Worm (Caenorhabditis elegans): ENCODE measurements around the gene cid-1.

Gene cid-1

DNA sequence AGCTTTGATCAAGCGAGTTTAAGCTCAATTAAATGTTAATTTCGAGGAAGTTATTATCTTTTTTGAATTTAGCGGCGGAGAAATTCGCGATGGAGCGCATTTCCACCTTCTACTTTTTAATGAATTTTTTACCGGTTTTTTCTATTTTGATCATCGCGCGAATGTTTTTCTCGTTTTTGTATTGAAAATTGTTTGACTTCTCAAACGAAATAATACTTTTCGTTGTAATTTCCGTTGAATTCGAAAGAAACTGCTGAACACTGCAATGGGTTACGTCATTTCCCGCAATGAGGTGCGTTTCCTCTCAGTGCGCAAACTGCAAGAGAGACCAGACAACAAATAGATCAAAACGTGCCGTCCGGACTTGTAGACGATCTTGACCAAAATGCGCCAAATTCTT, 7.5 kb downstream of the cid-1 start:
- TF ChIP-seq zip-11 (GFP tag; IDR thresholded peaks at IDR 0.05) (no peak), egl-43 (GFP tag; IDR thresholded peaks at IDR 0.05) (no peak), mdl-1 (tag; optimal IDR thresholded peaks at IDR 0.05) (peak in 1 of 2 experiments; percentile 38), D1046.2 (GFP tag; IDR thresholded peaks at IDR 0.05) (no peak), saeg-2 (GFP tag; IDR thresholded peaks at IDR 0.05) (no peak), Y105C5A.15 (GFP tag; IDR thresholded peaks at IDR 0.05) (no peak), dpl-1 (GFP tag; optimal IDR thresholded peaks at IDR 0.05) (peak; percentile 1), fkh-10 (GFP tag; optimal IDR thresholded peaks at IDR 0.05) (no peak), aly-2 (tag; optimal IDR thresholded peaks at IDR 0.05) (no peak), lin-39 (tag; optimal IDR thresholded peaks at IDR 0.05) (no peak), ceh-82 (tag; optimal IDR thresholded peaks at IDR 0.05) (no peak), hlh-11 (tag; optimal IDR thresholded peaks at IDR 0.05) (peak; percentile 19), hlh-30 (tag; optimal IDR thresholded peaks at IDR 0.05; ENCODE audit: insufficient read depth) (peak; percentile 10), mxl-3 (GFP tag; optimal IDR thresholded peaks at IDR 0.05) (peak; percentile 18), zag-1 (tag; optimal IDR thresholded peaks at IDR 0.05) (no peak), jun-1 (tag; optimal IDR thresholded peaks at IDR 0.05) (no peak), lin-29 (GFP tag; IDR thresholded peaks at IDR 0.05) (no peak), lin-38 (GFP tag; IDR thresholded peaks at IDR 0.05) (peak; percentile 72), Y5F2A.4 (GFP tag; optimal IDR thresholded peaks at IDR 0.05) (no peak), skn-1 (tag; optimal IDR thresholded peaks at IDR 0.05) (no peak), nhr-10 (tag; optimal IDR thresholded peaks at IDR 0.05) (no peak)

ce11 chrIII:5181641-5182040, 7.9 kb downstream of the cid-1 start:
- TF ChIP-seq aha-1 (tag): peak; percentile 5
- TF ChIP-seq nhr-28 (tag; optimal IDR thresholded peaks at IDR 0.05): peak; percentile 4
- TF ChIP-seq tag-97 (GFP tag; IDR thresholded peaks at IDR 0.05): no peak

DNA sequence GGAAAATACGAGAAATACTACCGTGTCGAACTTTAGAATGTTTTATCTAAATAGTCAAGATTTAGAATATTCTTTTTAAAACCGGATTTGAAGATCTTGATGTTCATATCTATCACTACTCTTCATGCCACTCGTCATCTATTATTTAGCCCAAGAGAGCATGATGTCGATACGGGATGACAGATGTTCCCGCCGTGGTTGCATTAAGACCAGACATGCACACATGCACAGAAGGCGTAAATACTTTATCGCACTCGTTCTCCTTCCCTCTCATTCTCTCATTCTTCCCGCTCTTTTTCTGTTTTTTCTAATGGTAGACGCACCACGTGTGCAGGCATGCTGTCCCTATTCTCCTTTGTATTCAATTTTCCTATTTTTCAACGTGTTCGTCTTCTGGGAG, 9.7 kb downstream of the cid-1 start:
- TF ChIP-seq sdz-12 (GFP tag; optimal IDR thresholded peaks at IDR 0.05) (no peak), hlh-30 (tag; optimal IDR thresholded peaks at IDR 0.05; ENCODE audit: insufficient read depth) (peak; percentile 11), hmg-1.1 (GFP tag; IDR thresholded peaks at IDR 0.05) (0 out of 2 replicates have a peak, but pooled peaks have one; percentile 20), mdl-1 (tag; optimal IDR thresholded peaks at IDR 0.05) (peak in 1 of 2 experiments; percentile 5), zag-1 (tag; optimal IDR thresholded peaks at IDR 0.05) (no peak), lin-39 (tag; optimal IDR thresholded peaks at IDR 0.05) (no peak)

DNA sequence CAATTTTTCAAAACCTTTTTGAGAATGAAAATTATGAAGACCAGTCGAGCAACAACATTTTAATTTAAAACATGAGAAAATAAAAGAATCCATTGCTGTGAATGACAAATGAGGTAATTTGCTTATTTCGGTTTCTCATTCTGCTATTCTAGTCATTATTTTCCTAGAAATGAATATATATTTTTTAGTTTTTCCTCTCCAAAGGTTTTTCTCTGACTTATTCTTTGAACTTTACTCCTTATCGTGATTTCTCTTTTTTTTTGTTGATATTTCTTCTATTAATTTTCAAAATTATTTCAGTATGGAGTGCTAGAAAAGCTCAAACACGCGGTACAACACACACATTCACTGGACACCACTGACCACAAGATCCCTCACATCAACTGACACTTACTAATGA, 11.9 kb downstream of the cid-1 start, which contains the start of gene pup-2:
Gene pup-2, plus strand, starts transcription at position 301 of the 400 bp plus-strand sequence.
- TF ChIP-seq egl-27 (tag; optimal IDR thresholded peaks at IDR 0.05) (no peak), F26F4.8 (GFP tag; conservative IDR thresholded peaks at IDR 0.05) (no peak), snpc-1.2 (GFP tag; IDR thresholded peaks at IDR 0.05) (no peak), F37D6.2 (tag; optimal IDR thresholded peaks at IDR 0.05) (no peak), hlh-30 (tag; optimal IDR thresholded peaks at IDR 0.05; ENCODE audit: insufficient read depth) (no peak), hif-1 (tag; optimal IDR thresholded peaks at IDR 0.05) (no peak), nhr-111 (GFP tag; optimal IDR thresholded peaks at IDR 0.05) (no peak), nhr-25 (tag; optimal IDR thresholded peaks at IDR 0.05; ENCODE audit: borderline replicate concordance, insufficient read depth) (no peak), T26A8.4 (GFP tag; IDR thresholded peaks at IDR 0.05) (no peak), aly-2 (tag; optimal IDR thresholded peaks at IDR 0.05) (no peak), mep-1 (tag; optimal IDR thresholded peaks at IDR 0.05) (no peak), ztf-7 (tag; optimal IDR thresholded peaks at IDR 0.05) (no peak)
